Worm (Caenorhabditis elegans) whole organism, young adult: ENCODE measurements around the gene egas-4.
A peak's percentile ranks its signal among the peaks of the same experiment; 100 is the strongest.

Experiments
- B0261.1 ChIP-seq: sonication (generic microtip); optimal IDR thresholded peaks from 2 replicates; lab custom pipeline; 2016; ENCODE audit warnings: mild to moderate bottlenecking, missing genetic modification characterization, moderate library complexity, missing compliant biosample characterization
- B0336.3 ChIP-seq: fragments of 200-800 bp; sonication (Bioruptor generic); IDR thresholded peaks from 2 replicates; pipeline ENCODE4 v1.3.6; 2022; ENCODE audit warnings: missing genetic modification characterization, missing compliant biosample characterization
- C06A6.2 ChIP-seq: fragments of 200-800 bp; sonication (Bioruptor generic); conservative IDR thresholded peaks from 2 replicates; pipeline ENCODE4 v1.3.6; 2022; ENCODE audit warnings: missing genetic modification characterization, missing compliant biosample characterization
- F23B12.7 ChIP-seq: sonication (generic microtip); optimal IDR thresholded peaks from 2 replicates; lab custom pipeline; 2017; ENCODE audit warnings: missing genetic modification characterization, mild to moderate bottlenecking, missing compliant biosample characterization, antibody characterized with exemption, moderate library complexity; ENCODE audit not compliant: insufficient read depth
- F33H1.4 ChIP-seq: fragments of 200-800 bp; sonication (Bioruptor generic); IDR thresholded peaks from 2 replicates; pipeline ENCODE4 v1.3.6; 2022; ENCODE audit warnings: missing genetic modification reagents, missing genetic modification characterization, missing compliant biosample characterization
- F39B2.1 ChIP-seq: fragments of 200-800 bp; sonication (Bioruptor generic); IDR thresholded peaks from 2 replicates; pipeline ENCODE4 v1.3.6; 2022; ENCODE audit warnings: missing genetic modification reagents, missing genetic modification characterization, missing compliant biosample characterization
- F49E8.2 ChIP-seq: sonication (generic microtip); optimal IDR thresholded peaks from 3 replicates; lab custom pipeline; 2017; ENCODE audit warnings: missing genetic modification characterization, mild to moderate bottlenecking, missing compliant biosample characterization, antibody characterized with exemption, moderate library complexity; ENCODE audit not compliant: insufficient read depth
- F52B5.7 ChIP-seq: sonication (generic microtip); optimal IDR thresholded peaks from 2 replicates; lab custom pipeline; 2016; ENCODE audit warnings: mild to moderate bottlenecking, missing genetic modification characterization, missing compliant biosample characterization
- T07F8.4 ChIP-seq: sonication (generic microtip); optimal IDR thresholded peaks from 2 replicates; lab custom pipeline; 2016; ENCODE audit warnings: mild to moderate bottlenecking, missing genetic modification characterization, moderate library complexity, missing compliant biosample characterization
- Y56A3A.18 ChIP-seq: fragments of 200-800 bp; sonication (Bioruptor generic); IDR thresholded peaks from 2 replicates; pipeline ENCODE4 v1.3.6; 2022; ENCODE audit warnings: missing genetic modification reagents, missing genetic modification characterization, missing compliant biosample characterization
- ZK185.1 ChIP-seq: sonication (generic microtip); optimal IDR thresholded peaks from 2 replicates; lab custom pipeline; 2016; ENCODE audit warnings: mild to moderate bottlenecking, missing genetic modification characterization, missing compliant biosample characterization; ENCODE audit not compliant: poor library complexity, severe bottlenecking
- atf-7 ChIP-seq: sonication (generic microtip); optimal IDR thresholded peaks from 2 replicates; lab custom pipeline; 2017; ENCODE audit warnings: mild to moderate bottlenecking, missing genetic modification characterization, missing compliant biosample characterization
- bed-1 ChIP-seq: fragments of 200-800 bp; sonication (Bioruptor generic); IDR thresholded peaks from 2 replicates; pipeline ENCODE4 v1.3.6; 2022; ENCODE audit warnings: missing genetic modification reagents, missing genetic modification characterization, missing compliant biosample characterization
- ccch-3 ChIP-seq: fragments of 200-800 bp; sonication (Bioruptor generic); optimal IDR thresholded peaks from 2 replicates; lab custom pipeline; 2018; ENCODE audit warnings: mild to moderate bottlenecking, missing genetic modification characterization, missing compliant biosample characterization
- dox-1 ChIP-seq: fragments of 200-800 bp; sonication (Bioruptor generic); IDR thresholded peaks from 2 replicates; pipeline ENCODE4 v1.3.6; 2022; ENCODE audit warnings: missing genetic modification reagents, missing genetic modification characterization, missing compliant biosample characterization
- dpl-1 ChIP-seq: fragments of 150-350 bp; optimal IDR thresholded peaks from 2 replicates; lab custom pipeline; 2014; ENCODE audit warnings: missing biosample characterization, missing genetic modification reagents, missing genetic modification characterization
- egl-18 ChIP-seq: fragments of 200-800 bp; sonication (Bioruptor generic); IDR thresholded peaks from 2 replicates; pipeline ENCODE4 v1.3.6; 2022; ENCODE audit warnings: missing genetic modification reagents, missing genetic modification characterization, missing compliant biosample characterization
- egl-44 ChIP-seq: fragments of 200-800 bp; sonication (Bioruptor generic); IDR thresholded peaks from 2 replicates; pipeline ENCODE4 v1.3.6; 2022; ENCODE audit warnings: missing genetic modification reagents, missing genetic modification characterization, missing compliant biosample characterization
- egrh-3 ChIP-seq: fragments of 200-800 bp; sonication (Bioruptor generic); IDR thresholded peaks from 2 replicates; pipeline ENCODE4 v1.3.6; 2022; ENCODE audit warnings: missing genetic modification reagents, missing genetic modification characterization, missing compliant biosample characterization
- ekl-4 ChIP-seq: fragments of 200-800 bp; sonication (Bioruptor generic); IDR thresholded peaks from 2 replicates; pipeline ENCODE4 v1.3.6; 2022; ENCODE audit warnings: missing genetic modification reagents, missing genetic modification characterization, missing compliant biosample characterization
- fkh-3 ChIP-seq: sonication (generic microtip); optimal IDR thresholded peaks from 2 replicates; lab custom pipeline; 2016; ENCODE audit warnings: mild to moderate bottlenecking, missing genetic modification characterization, missing compliant biosample characterization
- gei-17 ChIP-seq: fragments of 200-800 bp; sonication (Bioruptor generic); optimal IDR thresholded peaks from 2 replicates; lab custom pipeline; 2018; ENCODE audit warnings: mild to moderate bottlenecking, missing genetic modification characterization, missing compliant biosample characterization
- hmg-20 ChIP-seq: fragments of 200-800 bp; sonication (Bioruptor generic); IDR thresholded peaks from 2 replicates; pipeline ENCODE4 v1.3.6; 2022; ENCODE audit warnings: missing genetic modification reagents, missing genetic modification characterization, missing compliant biosample characterization
- hrde-1 ChIP-seq: sonication (generic microtip); optimal IDR thresholded peaks from 2 replicates; lab custom pipeline; 2016; ENCODE audit warnings: missing genetic modification characterization, mild to moderate bottlenecking, missing compliant biosample characterization, moderate library complexity, missing genotype, missing genetic modification reagents, borderline replicate concordance
- lag-1 ChIP-seq: fragments of 200-800 bp; sonication (Bioruptor generic); IDR thresholded peaks from 2 replicates; pipeline ENCODE4 v1.3.6; 2022; ENCODE audit warnings: missing genetic modification reagents, missing genetic modification characterization, missing compliant biosample characterization
- let-526 ChIP-seq: fragments of 200-800 bp; sonication (Bioruptor generic); IDR thresholded peaks from 2 replicates; pipeline ENCODE4 v1.3.6; 2022; ENCODE audit warnings: missing genetic modification reagents, missing genetic modification characterization, missing compliant biosample characterization
- lsy-27 ChIP-seq: sonication (generic microtip); optimal IDR thresholded peaks from 2 replicates; lab custom pipeline; 2017; ENCODE audit warnings: missing genetic modification characterization, mild to moderate bottlenecking, missing compliant biosample characterization, antibody characterized with exemption, missing genotype, borderline replicate concordance; ENCODE audit not compliant: insufficient read depth
- madf-3 ChIP-seq: fragments of 200-800 bp; sonication (Bioruptor generic); IDR thresholded peaks from 2 replicates; pipeline ENCODE4 v1.3.6; 2022; ENCODE audit warnings: missing genetic modification reagents, missing genetic modification characterization, missing compliant biosample characterization
- madf-8 ChIP-seq: fragments of 200-800 bp; sonication (Bioruptor generic); conservative IDR thresholded peaks from 2 replicates; pipeline ENCODE4 v1.3.6; 2022; ENCODE audit warnings: missing genetic modification reagents, missing genetic modification characterization, missing compliant biosample characterization
- mel-28 ChIP-seq: sonication (generic microtip); optimal IDR thresholded peaks from 2 replicates; lab custom pipeline; 2016; ENCODE audit warnings: borderline replicate concordance, mild to moderate bottlenecking, missing genetic modification characterization, missing compliant biosample characterization
- nfya-1 ChIP-seq: sonication (generic microtip); optimal IDR thresholded peaks from 2 replicates; lab custom pipeline; 2017; ENCODE audit warnings: antibody characterized with exemption, missing compliant biosample characterization, missing genetic modification characterization, borderline replicate concordance; ENCODE audit not compliant: insufficient read depth
- nhr-179 ChIP-seq: sonication (generic microtip); optimal IDR thresholded peaks from 2 replicates; lab custom pipeline; 2016; ENCODE audit warnings: mild to moderate bottlenecking, missing genetic modification characterization, missing compliant biosample characterization
- nhr-27 ChIP-seq: fragments of 200-800 bp; sonication (Bioruptor generic); optimal IDR thresholded peaks from 2 replicates; lab custom pipeline; 2018; ENCODE audit warnings: mild to moderate bottlenecking, missing genetic modification characterization, moderate library complexity, missing compliant biosample characterization
- pha-4 ChIP-seq: fragments of 150-350 bp; sonication (generic microtip); optimal IDR thresholded peaks from 2 replicates; lab custom pipeline; 2014; ENCODE audit warnings: missing biosample characterization, missing genetic modification reagents, missing genetic modification characterization
- rcor-1 ChIP-seq: fragments of 200-800 bp; sonication (Bioruptor generic); IDR thresholded peaks from 2 replicates; pipeline ENCODE4 v1.3.6; 2022; ENCODE audit warnings: missing genetic modification reagents, missing genetic modification characterization, missing compliant biosample characterization
- rec-8 ChIP-seq, 2 experiments: sonication (generic microtip); optimal IDR thresholded peaks; 2 replicates each; lab custom pipeline; 2016; ENCODE audit warnings: mild to moderate bottlenecking in 2 of 2, missing genetic modification characterization in 2 of 2, missing genetic modification reagents in 2 of 2, missing genotype in 2 of 2, missing biosample characterization in 1 of 2, missing compliant biosample characterization in 1 of 2, moderate library complexity in 1 of 2
- repo-1 ChIP-seq: sonication (generic microtip); optimal IDR thresholded peaks from 2 replicates; lab custom pipeline; 2017; ENCODE audit warnings: mild to moderate bottlenecking, missing genetic modification characterization, missing compliant biosample characterization
- rpc-1 ChIP-seq, 2 experiments: fragments of 150-350 bp in 1 of 2; sonication (generic microtip) in 1 of 2; optimal IDR thresholded peaks; 2 replicates each; lab custom pipeline; 2014 to 2018; ENCODE audit warnings: missing biosample characterization in 1 of 2, missing genetic modification characterization in 1 of 2, missing genetic modification reagents in 1 of 2, missing genotype in 1 of 2
- sea-2 ChIP-seq: fragments of 200-800 bp; sonication (Bioruptor generic); IDR thresholded peaks from 2 replicates; pipeline ENCODE4 v1.3.6; 2022; ENCODE audit warnings: missing genetic modification characterization, missing compliant biosample characterization
- snpc-3.4 ChIP-seq: sonication (generic microtip); optimal IDR thresholded peaks from 2 replicates; lab custom pipeline; 2017; ENCODE audit warnings: missing genetic modification characterization, mild to moderate bottlenecking, missing compliant biosample characterization, antibody characterized with exemption, moderate library complexity, missing genotype, missing genetic modification reagents
- somi-1 ChIP-seq: fragments of 200-800 bp; sonication (Bioruptor generic); optimal IDR thresholded peaks from 2 replicates; lab custom pipeline; 2018; ENCODE audit warnings: mild to moderate bottlenecking, missing genetic modification characterization, missing compliant biosample characterization
- unc-130 ChIP-seq: sonication (generic microtip); optimal IDR thresholded peaks from 2 replicates; lab custom pipeline; 2016; ENCODE audit warnings: missing genetic modification reagents, missing genetic modification characterization, missing compliant biosample characterization
- ztf-25 ChIP-seq: fragments of 200-800 bp; sonication (Bioruptor generic); IDR thresholded peaks from 2 replicates; pipeline ENCODE4 v1.3.6; 2022; ENCODE audit warnings: missing genetic modification reagents, missing genetic modification characterization, missing compliant biosample characterization
- ztf-28 ChIP-seq: fragments of 200-800 bp; sonication (Bioruptor generic); IDR thresholded peaks from 2 replicates; pipeline ENCODE4 v1.3.6; 2022; ENCODE audit warnings: missing genetic modification reagents, missing genetic modification characterization, missing compliant biosample characterization
- ztf-6 ChIP-seq: fragments of 200-800 bp; sonication (Bioruptor generic); IDR thresholded peaks from 2 replicates; pipeline ENCODE4 v1.3.6; 2022; ENCODE audit warnings: missing genetic modification reagents, missing genetic modification characterization, missing compliant biosample characterization

egas-4 gene

DNA sequence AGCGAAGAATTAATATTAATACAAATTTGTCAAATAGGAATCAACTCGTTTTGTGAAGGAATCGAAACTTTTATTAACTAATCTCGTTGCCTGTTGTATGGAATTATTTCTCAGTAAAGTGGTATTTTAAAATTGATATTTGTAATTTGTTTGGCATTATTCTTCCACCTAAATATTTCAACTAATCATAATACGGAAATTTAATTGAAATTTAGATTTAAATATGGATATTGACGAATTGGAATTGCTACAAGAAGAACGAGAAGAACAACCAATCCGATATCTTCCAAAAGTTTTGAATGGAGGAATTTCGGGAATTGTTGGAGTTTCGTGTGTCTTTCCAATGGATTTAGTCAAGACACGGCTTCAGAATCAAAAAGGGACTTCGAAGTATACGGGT, 22.8 kb downstream of the egas-4 start, which contains the start of gene slc-25A18.2:
Gene slc-25A18.2 (plus strand): TSS at position 216 of the 400 bp plus-strand sequence.
- TF ChIP-seq Y56A3A.18 (GFP tag; lab: Robert Waterston, UW): no peak
- no peak for TF ChIP-seq nhr-27 (tag; lab: Kevin White, UChicago)

DNA sequence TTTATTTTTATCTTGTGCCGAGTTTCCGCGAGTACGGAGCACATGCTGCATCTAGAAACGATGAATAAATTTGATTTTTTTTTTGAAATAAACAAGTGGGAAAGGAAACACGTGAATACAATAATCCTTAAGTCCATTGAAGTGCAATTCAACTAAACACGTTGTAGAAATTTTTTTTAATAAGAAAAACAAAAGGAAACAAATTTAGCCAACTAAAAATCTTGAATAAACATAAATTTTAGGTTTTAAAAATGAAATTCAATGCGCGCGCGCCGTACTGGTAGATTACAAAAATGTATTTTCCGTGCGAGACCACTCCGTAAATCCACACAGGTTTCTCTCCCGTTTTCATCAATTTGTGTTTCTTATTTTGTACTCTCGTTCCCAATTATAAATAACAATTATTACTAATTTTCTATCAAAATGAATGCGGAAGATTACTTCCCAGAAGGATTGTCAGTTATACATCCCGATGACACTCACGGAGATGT, 24.4 kb downstream of the egas-4 start, which contains the start of the genes plk-3 and F55G1.6:
Gene plk-3 (minus strand): TSS at position 51 of the 491 bp plus-strand sequence.
Gene F55G1.6 (plus strand): TSS at position 359 of the 491 bp plus-strand sequence.
- no peak for TF ChIP-seq pha-4
- no peak for TF ChIP-seq sea-2 (GFP tag; lab: Robert Waterston, UW)
- no peak for TF ChIP-seq egrh-3 (GFP tag; lab: Robert Waterston, UW)
- TF ChIP-seq F39B2.1 (GFP tag; lab: Robert Waterston, UW): no peak
- TF ChIP-seq dpl-1 (GFP tag; lab: Kevin White, UChicago): peak; percentile 35
- TF ChIP-seq lsy-27 (tag; lab: Kevin White, UChicago): no peak
- TF ChIP-seq madf-8: peak; percentile 73
- TF ChIP-seq rcor-1: peak; percentile 24; the same call in 1 of the 2 replicates
- TF ChIP-seq nhr-179 (tag; lab: Kevin White, UChicago): no peak
- TF ChIP-seq egl-44 (GFP tag; lab: Robert Waterston, UW): no peak
- peak; percentile 44 for TF ChIP-seq F49E8.2 (tag; lab: Kevin White, UChicago)
- TF ChIP-seq dox-1: no peak
- TF ChIP-seq egl-18 (GFP tag; lab: Robert Waterston, UW): no peak
- no peak for TF ChIP-seq repo-1 (tag; lab: Kevin White, UChicago)
- peak; percentile 53 for TF ChIP-seq snpc-3.4 (tag; lab: Kevin White, UChicago)
- TF ChIP-seq madf-3 (GFP tag; lab: Robert Waterston, UW): 0 out of 2 replicates have a peak, but pooled peaks have one; percentile 53
- TF ChIP-seq ztf-25 (GFP tag; lab: Robert Waterston, UW): no peak
- TF ChIP-seq T07F8.4 (tag; lab: Kevin White, UChicago): no peak
- TF ChIP-seq bed-1 (GFP tag; lab: Robert Waterston, UW): no peak
- no peak for TF ChIP-seq F52B5.7
- TF ChIP-seq hrde-1 (tag; lab: Kevin White, UChicago): no peak
- no peak for TF ChIP-seq ekl-4
- no peak for TF ChIP-seq lag-1 (GFP tag; lab: Robert Waterston, UW)
- TF ChIP-seq hmg-20 (GFP tag; lab: Robert Waterston, UW): no peak
- no peak for TF ChIP-seq gei-17
- TF ChIP-seq rec-8 (tag; optimal IDR thresholded peaks at IDR 0.05; lab: Kevin White, UChicago): no peak
- TF ChIP-seq let-526: no peak
- TF ChIP-seq B0336.3 (GFP tag; lab: Robert Waterston, UW): no peak
- TF ChIP-seq F23B12.7: no peak
- TF ChIP-seq B0261.1 (tag; lab: Kevin White, UChicago): no peak
- no peak for TF ChIP-seq ztf-6
- no peak for TF ChIP-seq nfya-1 (tag; lab: Kevin White, UChicago)
- no peak for TF ChIP-seq unc-130 (GFP tag; lab: Kevin White, UChicago)
- TF ChIP-seq C06A6.2 (GFP tag; lab: Robert Waterston, UW): no peak
- TF ChIP-seq rpc-1 (optimal IDR thresholded peaks at IDR 0.05; lab: Kevin White, UChicago): no peak
- no peak for TF ChIP-seq rpc-1 (tag; optimal IDR thresholded peaks at IDR 0.05; lab: Kevin White, UChicago)
- TF ChIP-seq F33H1.4 (GFP tag; lab: Robert Waterston, UW): peak; percentile 89
- TF ChIP-seq ccch-3 (GFP tag; lab: Kevin White, UChicago): no peak
- no peak for TF ChIP-seq mel-28 (tag; lab: Kevin White, UChicago)
- no peak for TF ChIP-seq ztf-28 (GFP tag; lab: Robert Waterston, UW)
- no peak for TF ChIP-seq ZK185.1 (tag; lab: Kevin White, UChicago)
- no peak for TF ChIP-seq fkh-3 (tag; lab: Kevin White, UChicago)
- no peak for TF ChIP-seq somi-1 (GFP tag; lab: Kevin White, UChicago)
- no peak for TF ChIP-seq atf-7
